Fruit fly (Drosophila melanogaster) whole organism, wandering third instar larva: ENCODE results near the gene Sidpn.

Experiments used
- GATAd ChIP-seq: sonication (Bioruptor generic); optimal IDR thresholded peaks from 2 replicates; lab custom pipeline; 2016; ENCODE audit warnings: missing biosample characterization, missing genetic modification characterization
- Hnf4 ChIP-seq: fragments of 200-800 bp; sonication (Bioruptor generic); optimal IDR thresholded peaks from 2 replicates; lab custom pipeline; 2016; ENCODE audit warnings: missing biosample characterization, mild to moderate bottlenecking, missing genetic modification characterization
- Hr78 ChIP-seq: fragments of >200 bp; optimal IDR thresholded peaks from 2 replicates; lab custom pipeline; 2017; ENCODE audit warnings: missing biosample characterization, missing genetic modification characterization
- Hr83 ChIP-seq: fragments of 200-300 bp; sonication (Bioruptor generic); optimal IDR thresholded peaks from 2 replicates; lab custom pipeline; 2016; ENCODE audit warnings: missing biosample characterization, mild to moderate bottlenecking, missing genetic modification characterization, moderate library complexity; ENCODE audit not compliant: poor library complexity, severe bottlenecking
- Myc ChIP-seq: fragments of >200 bp; optimal IDR thresholded peaks from 2 replicates; lab custom pipeline; 2017
- Sp1 ChIP-seq: fragments of 200-800 bp; sonication (Bioruptor generic); optimal IDR thresholded peaks from 3 replicates; lab custom pipeline; 2019; ENCODE audit warnings: missing biosample characterization, mild to moderate bottlenecking, missing genetic modification characterization, moderate library complexity
- lola ChIP-seq: fragments of >200 bp; optimal IDR thresholded peaks from 2 replicates; lab custom pipeline; 2017; ENCODE audit warnings: missing biosample characterization, missing genetic modification characterization
- pan ChIP-seq: fragments of >200 bp; optimal IDR thresholded peaks from 2 replicates; lab custom pipeline; 2017
- psq ChIP-seq: fragments of 200-800 bp; sonication (Bioruptor generic); optimal IDR thresholded peaks from 3 replicates; lab custom pipeline; 2017; ENCODE audit warnings: missing biosample characterization, mild to moderate bottlenecking, missing genetic modification characterization, moderate library complexity
- rgr ChIP-seq: fragments of 200-800 bp; sonication (Bioruptor generic); optimal IDR thresholded peaks from 3 replicates; lab custom pipeline; 2016; ENCODE audit warnings: missing biosample characterization, mild to moderate bottlenecking, missing genetic modification characterization
- usp ChIP-seq: fragments of >200 bp; optimal IDR thresholded peaks from 2 replicates; lab custom pipeline; 2017; ENCODE audit warnings: missing biosample characterization, missing genetic modification characterization

- TF ChIP-seq rgr (GFP tag; lab: Kevin White, UChicago) = no peak
- TF ChIP-seq usp (GFP tag; lab: Kevin White, UChicago) = no peak
- TF ChIP-seq Hr78 (GFP tag; lab: Kevin White, UChicago) = no peak
- no peak for TF ChIP-seq psq
- TF ChIP-seq lola (GFP tag; lab: Kevin White, UChicago) = no peak
- TF ChIP-seq GATAd (GFP tag; lab: Kevin White, UChicago) = no peak
- TF ChIP-seq Hr83 (GFP tag; lab: Kevin White, UChicago) = no peak
- no peak for TF ChIP-seq pan (lab: Kevin White, UChicago)
- peak; percentile 4 for TF ChIP-seq Sp1 (GFP tag; lab: Kevin White, UChicago)
- TF ChIP-seq Hnf4 = no peak
- no peak for TF ChIP-seq Myc (lab: Kevin White, UChicago)
These were observed 44.4 kb upstream of the Sidpn start for dm6 chr2L:18982826-18983758.
